Worm (Caenorhabditis elegans): Measurements from ENCODE around the gene cytb-5.1.

ce11 chrX:14029872-14030271, 28.1 kb downstream of the cytb-5.1 start:
- TF ChIP-seq dao-5 (tag; optimal IDR thresholded peaks at IDR 0.05) (no peak), him-1 (tag; optimal IDR thresholded peaks at IDR 0.05) (no peak), W03F9.2 (tag; optimal IDR thresholded peaks at IDR 0.05) (no peak)

All from whole organism, L4/young adult.